Fruit fly (Drosophila melanogaster): ENCODE measurements around the gene CG17593.

The CG17593 gene

dm6 chr2L:3482037-3482436 lies 32.6 kb upstream of the CG17593 start:
- no peak for TF ChIP-seq CG17801 (GFP tag; optimal IDR thresholded peaks at IDR 0.05; ENCODE audit: partially characterized antibody)

- no peak for TF ChIP-seq CG17801 (GFP tag; optimal IDR thresholded peaks at IDR 0.05; ENCODE audit: partially characterized antibody)
These were observed 32.0 kb upstream of the CG17593 start for dm6 chr2L:3482712-3483111.

dm6 chr2L:3483672-3484071 lies 31.0 kb upstream of the CG17593 start:
- TF ChIP-seq CG17801 (GFP tag; optimal IDR thresholded peaks at IDR 0.05; ENCODE audit: partially characterized antibody), result no peak

dm6 chr2L:3484759-3485158 lies 29.9 kb upstream of the CG17593 start:
- TF ChIP-seq CG17801 (GFP tag; optimal IDR thresholded peaks at IDR 0.05; ENCODE audit: partially characterized antibody), result no peak

dm6 chr2L:3485506-3485905 lies 29.2 kb upstream of the CG17593 start:
- no peak for TF ChIP-seq CG17801 (GFP tag; optimal IDR thresholded peaks at IDR 0.05; ENCODE audit: partially characterized antibody)

- no peak for TF ChIP-seq CG17801 (GFP tag; optimal IDR thresholded peaks at IDR 0.05; ENCODE audit: partially characterized antibody)
These were observed 23.7 kb upstream of the CG17593 start, which contains the start of gene CG15414 for dm6 chr2L:3490971-3491370. Gene CG15414 (minus strand): TSS chr2L:3491071.

dm6 chr2L:3493475-3493874 lies 21.2 kb upstream of the CG17593 start:
- no peak for TF ChIP-seq CG17801 (GFP tag; optimal IDR thresholded peaks at IDR 0.05; ENCODE audit: partially characterized antibody)

- TF ChIP-seq CG17801 (GFP tag; optimal IDR thresholded peaks at IDR 0.05; ENCODE audit: partially characterized antibody), result no peak
These were observed 19.2 kb upstream of the CG17593 start for dm6 chr2L:3495465-3495864.

- no peak for TF ChIP-seq CG17801 (GFP tag; optimal IDR thresholded peaks at IDR 0.05; ENCODE audit: partially characterized antibody)
These were observed 9.8 kb upstream of the CG17593 start for dm6 chr2L:3504851-3505250.

- TF ChIP-seq CG17801 (GFP tag; optimal IDR thresholded peaks at IDR 0.05; ENCODE audit: partially characterized antibody), result no peak
These were observed 8.3 kb upstream of the CG17593 start for dm6 chr2L:3506322-3506721.

dm6 chr2L:3506806-3507205 lies 7.9 kb upstream of the CG17593 start:
- no peak for TF ChIP-seq CG17801 (GFP tag; optimal IDR thresholded peaks at IDR 0.05; ENCODE audit: partially characterized antibody)

dm6 chr2L:3507209-3508164 lies 7.2 kb upstream of the CG17593 start, which contains the start of gene tim:
Gene tim (minus strand): TSS chr2L:3508119.
- peak; percentile 74 for TF ChIP-seq CG17801 (GFP tag; optimal IDR thresholded peaks at IDR 0.05; ENCODE audit: partially characterized antibody)

- no peak for TF ChIP-seq CG17801 (GFP tag; optimal IDR thresholded peaks at IDR 0.05; ENCODE audit: partially characterized antibody)
These were observed 4.7 kb upstream of the CG17593 start, which contains the start of gene CG31954 for dm6 chr2L:3510002-3510401. Gene CG31954 (minus strand): TSS chr2L:3510102.

- no peak for TF ChIP-seq CG17801 (GFP tag; optimal IDR thresholded peaks at IDR 0.05; ENCODE audit: partially characterized antibody)
These were observed 4.9 kb downstream of the CG17593 start, which contains the start of the genes CG3213 and CG8851 for dm6 chr2L:3519551-3519950. Gene CG3213 (minus strand): TSS chr2L:3519651. Gene CG8851 (plus strand): TSS chr2L:3519677.

- TF ChIP-seq CG17801 (GFP tag; optimal IDR thresholded peaks at IDR 0.05; ENCODE audit: partially characterized antibody), result no peak
These were observed 9.3 kb downstream of the CG17593 start, which contains the start of gene Sr-CIV for dm6 chr2L:3523956-3524355. Gene Sr-CIV (minus strand): TSS chr2L:3524056.

dm6 chr2L:3524729-3525181 lies 10.1 kb downstream of the CG17593 start, which contains the start of gene CG8852:
Gene CG8852 (plus strand): TSS chr2L:3525131.
- TF ChIP-seq CG17801 (GFP tag; optimal IDR thresholded peaks at IDR 0.05; ENCODE audit: partially characterized antibody), result no peak
